Worm (Caenorhabditis elegans) whole organism, L3 larva: Measurements from ENCODE around the gene rnh-1.2.

Source experiments
- aly-2 ChIP-seq: fragments of 150-350 bp; optimal IDR thresholded peaks from 2 replicates; lab custom pipeline; 2014; ENCODE audit warnings: missing biosample characterization, missing genetic modification characterization
- ceh-82 ChIP-seq: fragments of 150-350 bp; optimal IDR thresholded peaks from 2 replicates; lab custom pipeline; 2014; ENCODE audit warnings: missing biosample characterization, missing genetic modification characterization
- eor-1 ChIP-seq, 2 experiments: fragments of 150-350 bp; optimal IDR thresholded peaks; 2 replicates each; lab custom pipeline; 2014 to 2018; ENCODE audit warnings: missing biosample characterization in 2 of 2, missing genetic modification characterization in 2 of 2
- fkh-10 ChIP-seq: sonication (generic microtip); optimal IDR thresholded peaks from 2 replicates; lab custom pipeline; 2017; ENCODE audit warnings: missing biosample characterization, missing genetic modification reagents, missing genetic modification characterization
- fos-1 ChIP-seq: fragments of 150-350 bp; optimal IDR thresholded peaks from 2 replicates; lab custom pipeline; 2014; ENCODE audit warnings: missing biosample characterization, missing genetic modification characterization
- lin-39 ChIP-seq: fragments of 150-350 bp; optimal IDR thresholded peaks from 2 replicates; lab custom pipeline; 2018; ENCODE audit warnings: missing biosample characterization, missing genetic modification reagents, missing genetic modification characterization
- nfya-1 ChIP-seq: sonication (generic microtip); optimal IDR thresholded peaks from 2 replicates; lab custom pipeline; 2017; ENCODE audit warnings: missing genetic modification characterization, mild to moderate bottlenecking, missing compliant biosample characterization, antibody characterized with exemption, moderate library complexity; ENCODE audit not compliant: insufficient read depth
- nhr-237 ChIP-seq: fragments of 150-350 bp; optimal IDR thresholded peaks from 2 replicates; lab custom pipeline; 2014; ENCODE audit warnings: missing biosample characterization, missing genetic modification characterization
- nhr-28 ChIP-seq: fragments of 150-350 bp; optimal IDR thresholded peaks from 2 replicates; lab custom pipeline; 2014; ENCODE audit warnings: missing biosample characterization, missing genetic modification characterization
- nhr-43 ChIP-seq: sonication (generic microtip); optimal IDR thresholded peaks from 2 replicates; lab custom pipeline; 2016; ENCODE audit warnings: mild to moderate bottlenecking, missing genetic modification characterization, missing compliant biosample characterization; ENCODE audit not compliant: poor library complexity, severe bottlenecking
- nhr-76 ChIP-seq: fragments of 150-350 bp; sonication (generic microtip); optimal IDR thresholded peaks from 5 replicates; lab custom pipeline; 2014; ENCODE audit warnings: missing biosample characterization, missing genetic modification characterization
- tbx-2 ChIP-seq: sonication (generic microtip); optimal IDR thresholded peaks from 2 replicates; lab custom pipeline; 2016; ENCODE audit warnings: mild to moderate bottlenecking, missing genetic modification characterization, missing compliant biosample characterization
- unc-39 ChIP-seq: sonication (generic microtip); optimal IDR thresholded peaks from 4 replicates; lab custom pipeline; 2017; ENCODE audit warnings: missing biosample characterization, missing genetic modification characterization
- ztf-11 ChIP-seq: fragments of 150-350 bp; optimal IDR thresholded peaks from 2 replicates; lab custom pipeline; 2014; ENCODE audit warnings: missing biosample characterization, missing genetic modification characterization

DNA sequence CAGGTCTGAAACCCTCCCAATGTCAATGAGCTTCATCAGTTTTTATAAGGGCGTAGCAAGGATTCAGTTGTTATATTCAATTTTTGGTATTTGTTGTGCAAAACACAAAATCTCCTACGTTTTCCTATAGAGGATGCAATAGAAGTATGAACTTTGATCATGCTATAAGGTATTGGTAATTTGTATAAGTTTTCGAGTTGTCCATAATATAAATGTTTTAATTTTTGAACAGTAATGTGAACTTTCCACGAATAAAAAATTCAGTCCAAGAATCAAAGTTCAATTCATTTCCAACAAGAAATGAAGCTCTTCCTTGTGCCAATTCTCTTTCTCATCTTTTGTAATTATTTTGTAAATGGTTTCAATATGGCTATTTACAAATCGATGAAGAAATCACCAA is 10.8 kb downstream of the rnh-1.2 start, which contains the start of gene ZK938.12:
- TF ChIP-seq lin-39 (no peak), nhr-237 (tag; lab: Kevin White, UChicago) (no peak), eor-1 (tag; optimal IDR thresholded peaks at IDR 0.05; lab: Kevin White, UChicago) (no peak), fkh-10 (GFP tag; lab: Kevin White, UChicago) (no peak), fos-1 (tag; lab: Kevin White, UChicago) (no peak), aly-2 (tag; lab: Kevin White, UChicago) (no peak), nfya-1 (tag; lab: Kevin White, UChicago) (no peak), ztf-11 (tag; lab: Kevin White, UChicago) (no peak), nhr-43 (tag; lab: Kevin White, UChicago) (no peak), nhr-76 (no peak), unc-39 (tag; lab: Kevin White, UChicago) (no peak), nhr-28 (tag; lab: Kevin White, UChicago) (no peak), tbx-2 (tag; lab: Kevin White, UChicago) (no peak), ceh-82 (tag; lab: Kevin White, UChicago) (no peak)
